Fruit fly (Drosophila melanogaster) whole organism: Measurements from ENCODE around the gene CG17601.

Source experiments
- pan ChIP-seq: fragments of >200 bp; optimal IDR thresholded peaks from 2 replicates; lab custom pipeline; 2017
- psq ChIP-seq: fragments of >200 bp; optimal IDR thresholded peaks from 2 replicates; lab custom pipeline; 2017
- usp ChIP-seq: fragments of >200 bp; optimal IDR thresholded peaks from 2 replicates; lab custom pipeline; 2017; ENCODE audit warnings: missing biosample characterization, missing genetic modification characterization, mixed read lengths

- TF ChIP-seq pan (lab: Kevin White, UChicago) (no peak), usp (GFP tag; lab: Kevin White, UChicago) (no peak), psq (no peak)
These were observed 27.5 kb downstream of the CG17601 start for dm6 chrX:22574362-22574761.
